Worm (Caenorhabditis elegans) whole organism, young adult: ENCODE measurements around the gene zip-8.

Source experiments
- B0336.3 ChIP-seq: fragments of 200-800 bp; sonication (Bioruptor generic); IDR thresholded peaks from 2 replicates; pipeline ENCODE4 v1.3.6; 2022; ENCODE audit warnings: missing genetic modification characterization, missing compliant biosample characterization
- C06A6.2 ChIP-seq: fragments of 200-800 bp; sonication (Bioruptor generic); conservative IDR thresholded peaks from 2 replicates; pipeline ENCODE4 v1.3.6; 2022; ENCODE audit warnings: missing genetic modification characterization, missing compliant biosample characterization
- F22D6.2 ChIP-seq: sonication (generic microtip); optimal IDR thresholded peaks from 2 replicates; lab custom pipeline; 2016; ENCODE audit warnings: mild to moderate bottlenecking, missing genetic modification characterization, missing compliant biosample characterization
- F33H1.4 ChIP-seq: fragments of 200-800 bp; sonication (Bioruptor generic); IDR thresholded peaks from 2 replicates; pipeline ENCODE4 v1.3.6; 2022; ENCODE audit warnings: missing genetic modification reagents, missing genetic modification characterization, missing compliant biosample characterization
- F49E8.2 ChIP-seq: sonication (generic microtip); optimal IDR thresholded peaks from 3 replicates; lab custom pipeline; 2017; ENCODE audit warnings: missing genetic modification characterization, mild to moderate bottlenecking, missing compliant biosample characterization, antibody characterized with exemption, moderate library complexity; ENCODE audit not compliant: insufficient read depth
- F55B11.4 ChIP-seq: sonication (generic microtip); optimal IDR thresholded peaks from 2 replicates; lab custom pipeline; 2016; ENCODE audit warnings: missing compliant biosample characterization, missing genetic modification characterization, borderline replicate concordance; ENCODE audit not compliant: insufficient read depth
- K12H6.12 ChIP-seq: fragments of 200-800 bp; sonication (Bioruptor generic); optimal IDR thresholded peaks from 2 replicates; lab custom pipeline; 2018; ENCODE audit warnings: mild to moderate bottlenecking, missing genetic modification characterization, missing compliant biosample characterization
- Y53G8AR.9 ChIP-seq: fragments of 200-800 bp; sonication (Bioruptor generic); conservative IDR thresholded peaks from 2 replicates; pipeline ENCODE4 v1.3.6; 2022; ENCODE audit warnings: missing genetic modification reagents, missing genetic modification characterization, missing compliant biosample characterization
- Y56A3A.18 ChIP-seq: fragments of 200-800 bp; sonication (Bioruptor generic); IDR thresholded peaks from 2 replicates; pipeline ENCODE4 v1.3.6; 2022; ENCODE audit warnings: missing genetic modification reagents, missing genetic modification characterization, missing compliant biosample characterization
- Y79H2A.3 ChIP-seq: fragments of 200-800 bp; sonication (Bioruptor generic); conservative IDR thresholded peaks from 2 replicates; pipeline ENCODE4 v1.3.6; 2022; ENCODE audit warnings: missing genetic modification reagents, missing genetic modification characterization, missing compliant biosample characterization
- Y95B8A.8 ChIP-seq: fragments of 200-800 bp; sonication (Bioruptor generic); IDR thresholded peaks from 2 replicates; pipeline ENCODE4 v1.3.6; 2022; ENCODE audit warnings: missing genetic modification reagents, missing genetic modification characterization, missing compliant biosample characterization
- ZK185.1 ChIP-seq: sonication (generic microtip); optimal IDR thresholded peaks from 2 replicates; lab custom pipeline; 2016; ENCODE audit warnings: mild to moderate bottlenecking, missing genetic modification characterization, missing compliant biosample characterization; ENCODE audit not compliant: poor library complexity, severe bottlenecking
- atf-7 ChIP-seq: sonication (generic microtip); optimal IDR thresholded peaks from 2 replicates; lab custom pipeline; 2017; ENCODE audit warnings: mild to moderate bottlenecking, missing genetic modification characterization, missing compliant biosample characterization
- attf-6 ChIP-seq: fragments of 200-800 bp; sonication (Bioruptor generic); IDR thresholded peaks from 2 replicates; pipeline ENCODE4 v1.3.6; 2022; ENCODE audit warnings: missing genetic modification reagents, missing genetic modification characterization, missing compliant biosample characterization
- cebp-1 ChIP-seq, 2 experiments: fragments of 200-800 bp in 1 of 2; sonication (Bioruptor generic) in 1 of 2; sonication (generic microtip) in 1 of 2; IDR thresholded peaks in 1 of 2; optimal IDR thresholded peaks in 1 of 2; 2 replicates each; pipeline versions ENCODE4 v1.3.6 to Lab custom; 2017 to 2022; ENCODE audit warnings: missing compliant biosample characterization in 2 of 2, missing genetic modification characterization in 2 of 2, mild to moderate bottlenecking in 1 of 2, missing genetic modification reagents in 1 of 2, moderate library complexity in 1 of 2
- ceh-100 ChIP-seq: fragments of 200-800 bp; sonication (Bioruptor generic); IDR thresholded peaks from 2 replicates; pipeline ENCODE4 v1.3.6; 2022; ENCODE audit warnings: missing genetic modification reagents, missing genetic modification characterization, missing compliant biosample characterization
- chd-7 ChIP-seq: sonication (generic microtip); optimal IDR thresholded peaks from 2 replicates; lab custom pipeline; 2016; ENCODE audit warnings: mild to moderate bottlenecking, missing genetic modification characterization, moderate library complexity, missing compliant biosample characterization
- die-1 ChIP-seq: sonication (generic microtip); optimal IDR thresholded peaks from 2 replicates; lab custom pipeline; 2016; ENCODE audit warnings: missing genotype, mild to moderate bottlenecking, missing genetic modification characterization, missing compliant biosample characterization
- dox-1 ChIP-seq: fragments of 200-800 bp; sonication (Bioruptor generic); IDR thresholded peaks from 2 replicates; pipeline ENCODE4 v1.3.6; 2022; ENCODE audit warnings: missing genetic modification reagents, missing genetic modification characterization, missing compliant biosample characterization
- egl-44 ChIP-seq: fragments of 200-800 bp; sonication (Bioruptor generic); IDR thresholded peaks from 2 replicates; pipeline ENCODE4 v1.3.6; 2022; ENCODE audit warnings: missing genetic modification reagents, missing genetic modification characterization, missing compliant biosample characterization
- ekl-4 ChIP-seq: fragments of 200-800 bp; sonication (Bioruptor generic); IDR thresholded peaks from 2 replicates; pipeline ENCODE4 v1.3.6; 2022; ENCODE audit warnings: missing genetic modification reagents, missing genetic modification characterization, missing compliant biosample characterization
- fkh-3 ChIP-seq: sonication (generic microtip); optimal IDR thresholded peaks from 2 replicates; lab custom pipeline; 2016; ENCODE audit warnings: mild to moderate bottlenecking, missing genetic modification characterization, missing compliant biosample characterization
- hmg-1.2 ChIP-seq: fragments of 200-800 bp; sonication (Bioruptor generic); IDR thresholded peaks from 2 replicates; pipeline ENCODE4 v1.3.6; 2022; ENCODE audit warnings: missing genetic modification reagents, missing genetic modification characterization, missing compliant biosample characterization
- hsf-1 ChIP-seq: fragments of 200-800 bp; sonication (Bioruptor generic); IDR thresholded peaks from 2 replicates; pipeline ENCODE4 v1.3.6; 2022; ENCODE audit warnings: missing genetic modification reagents, missing genetic modification characterization, missing compliant biosample characterization
- let-526 ChIP-seq: fragments of 200-800 bp; sonication (Bioruptor generic); IDR thresholded peaks from 2 replicates; pipeline ENCODE4 v1.3.6; 2022; ENCODE audit warnings: missing genetic modification reagents, missing genetic modification characterization, missing compliant biosample characterization
- let-607 ChIP-seq, 2 experiments: fragments of 200-800 bp in 1 of 2; sonication (Bioruptor generic) in 1 of 2; sonication (generic microtip) in 1 of 2; optimal IDR thresholded peaks; 2 replicates each; lab custom pipeline; 2016 to 2018; ENCODE audit warnings: mild to moderate bottlenecking in 2 of 2, missing compliant biosample characterization in 2 of 2, missing genetic modification characterization in 2 of 2, moderate library complexity in 2 of 2, missing genotype in 1 of 2
- lin-40 ChIP-seq: sonication (generic microtip); optimal IDR thresholded peaks from 2 replicates; lab custom pipeline; 2016; ENCODE audit warnings: missing genetic modification characterization, mild to moderate bottlenecking, missing compliant biosample characterization, missing genotype, missing genetic modification reagents
- lin-54 ChIP-seq: fragments of 200-800 bp; sonication (Bioruptor generic); optimal IDR thresholded peaks from 2 replicates; lab custom pipeline; 2018; ENCODE audit warnings: mild to moderate bottlenecking, missing genetic modification characterization, missing compliant biosample characterization
- madf-3 ChIP-seq: fragments of 200-800 bp; sonication (Bioruptor generic); IDR thresholded peaks from 2 replicates; pipeline ENCODE4 v1.3.6; 2022; ENCODE audit warnings: missing genetic modification reagents, missing genetic modification characterization, missing compliant biosample characterization
- mcd-1 ChIP-seq: fragments of 200-800 bp; sonication (Bioruptor generic); IDR thresholded peaks from 2 replicates; pipeline ENCODE4 v1.3.6; 2022; ENCODE audit warnings: missing genetic modification reagents, missing genetic modification characterization, missing compliant biosample characterization
- mxl-1 ChIP-seq: sonication (generic microtip); optimal IDR thresholded peaks from 2 replicates; lab custom pipeline; 2016; ENCODE audit warnings: missing genetic modification characterization, missing compliant biosample characterization
- nhr-80 ChIP-seq: sonication (generic microtip); optimal IDR thresholded peaks from 2 replicates; lab custom pipeline; 2016; ENCODE audit warnings: missing genetic modification characterization, missing compliant biosample characterization
- repo-1 ChIP-seq: sonication (generic microtip); optimal IDR thresholded peaks from 2 replicates; lab custom pipeline; 2017; ENCODE audit warnings: mild to moderate bottlenecking, missing genetic modification characterization, missing compliant biosample characterization
- snpc-1.1 ChIP-seq: sonication (generic microtip); optimal IDR thresholded peaks from 2 replicates; lab custom pipeline; 2017; ENCODE audit warnings: missing genetic modification characterization, mild to moderate bottlenecking, missing compliant biosample characterization, antibody characterized with exemption, moderate library complexity, missing genotype, missing genetic modification reagents; ENCODE audit not compliant: insufficient read depth
- snpc-4 ChIP-seq, 5 experiments: fragments of 150-350 bp in 1 of 5; sonication (generic microtip) in 4 of 5; optimal IDR thresholded peaks; 2 replicates each; lab custom pipeline; 2014 to 2018; ENCODE audit warnings: missing genetic modification characterization in 5 of 5, missing biosample characterization in 3 of 5, antibody characterized with exemption in 2 of 5, mild to moderate bottlenecking in 2 of 5, missing compliant biosample characterization in 2 of 5, missing genotype in 2 of 5, moderate library complexity in 2 of 5, missing genetic modification reagents in 1 of 5
- somi-1 ChIP-seq: fragments of 200-800 bp; sonication (Bioruptor generic); optimal IDR thresholded peaks from 2 replicates; lab custom pipeline; 2018; ENCODE audit warnings: mild to moderate bottlenecking, missing genetic modification characterization, missing compliant biosample characterization
- tlf-1 ChIP-seq: fragments of 200-800 bp; sonication (Bioruptor generic); optimal IDR thresholded peaks from 2 replicates; lab custom pipeline; 2018; ENCODE audit warnings: mild to moderate bottlenecking, missing genetic modification characterization, missing compliant biosample characterization
- zim-3 ChIP-seq: sonication (generic microtip); optimal IDR thresholded peaks from 2 replicates; lab custom pipeline; 2017; ENCODE audit warnings: mild to moderate bottlenecking, missing genetic modification characterization, moderate library complexity, missing compliant biosample characterization

zip-8 gene

ce11 chrIII:6447521-6447920 is 31.2 kb upstream of the zip-8 start:
- TF ChIP-seq die-1 (tag; lab: Kevin White, UChicago) (no peak), F49E8.2 (tag; lab: Kevin White, UChicago) (no peak), let-526 (GFP tag; lab: Robert Waterston, UW) (0 out of 2 replicates have a peak, but pooled peaks have one; percentile 44), Y53G8AR.9 (GFP tag; lab: Robert Waterston, UW) (0 out of 2 replicates have a peak, but pooled peaks have one; percentile 35), K12H6.12 (tag; lab: Kevin White, UChicago) (peak; percentile 7), hmg-1.2 (0 out of 2 replicates have a peak, but pooled peaks have one; percentile 17), Y79H2A.3 (GFP tag; lab: Robert Waterston, UW) (peak; percentile 9; the same call in 1 of the 2 replicates), mxl-1 (peak; percentile 7), somi-1 (GFP tag; lab: Kevin White, UChicago) (peak; percentile 7), mcd-1 (GFP tag; lab: Robert Waterston, UW) (peak; percentile 42), snpc-4 (GFP tag; optimal IDR thresholded peaks at IDR 0.05; lab: Kevin White, UChicago) (no peak), snpc-4 (tag; optimal IDR thresholded peaks at IDR 0.05; lab: Kevin White, UChicago) (no peak), lin-40 (peak; percentile 36), ekl-4 (no peak), cebp-1 (GFP tag; IDR thresholded peaks at IDR 0.05; lab: Robert Waterston, UW) (no peak), cebp-1 (tag; optimal IDR thresholded peaks at IDR 0.05; lab: Kevin White, UChicago) (peak; percentile 58), F22D6.2 (peak; percentile 28), tlf-1 (GFP tag; lab: Kevin White, UChicago) (peak; percentile 52), C06A6.2 (GFP tag; lab: Robert Waterston, UW) (peak; percentile 57; the same call in 1 of the 2 replicates), fkh-3 (tag; lab: Kevin White, UChicago) (no peak), atf-7 (tag; lab: Kevin White, UChicago) (peak; percentile 64), lin-54 (GFP tag; lab: Kevin White, UChicago) (peak; percentile 13), Y56A3A.18 (GFP tag; lab: Robert Waterston, UW) (no peak), nhr-80 (peak; percentile 40), egl-44 (GFP tag; lab: Robert Waterston, UW) (0 out of 2 replicates have a peak, but pooled peaks have one; percentile 50), F33H1.4 (GFP tag; lab: Robert Waterston, UW) (no peak), snpc-1.1 (tag; lab: Kevin White, UChicago) (no peak), B0336.3 (GFP tag; lab: Robert Waterston, UW) (peak; percentile 47; the same call in 1 of the 2 replicates), zim-3 (no peak), dox-1 (GFP tag; lab: Robert Waterston, UW) (0 out of 2 replicates have a peak, but pooled peaks have one; percentile 44), let-607 (tag; optimal IDR thresholded peaks at IDR 0.05; lab: Kevin White, UChicago) (peak in 1 of 2 experiments; percentile 33)

DNA sequence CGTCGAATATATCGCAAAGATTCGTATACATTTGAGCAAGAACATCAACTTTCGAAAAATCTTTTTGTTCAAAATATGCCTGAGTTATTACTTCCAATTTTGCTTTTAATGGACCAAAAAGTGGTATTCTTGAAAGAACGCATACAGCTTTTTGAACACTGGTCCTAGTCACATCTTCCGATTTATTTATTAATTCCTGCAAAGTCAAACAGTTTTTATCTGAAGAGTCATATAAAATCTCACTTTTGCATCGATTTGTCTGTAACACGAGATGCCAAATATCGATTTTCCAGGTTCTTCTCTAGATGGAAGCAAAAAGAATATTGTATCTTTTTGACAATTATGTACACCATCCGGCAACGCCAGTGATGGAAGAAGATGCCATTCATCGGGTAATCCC is 28.9 kb upstream of the zip-8 start:
- TF ChIP-seq repo-1 (tag; lab: Kevin White, UChicago) (peak; percentile 46), F55B11.4 (tag; lab: Kevin White, UChicago) (no peak), attf-6 (GFP tag; lab: Robert Waterston, UW) (0 out of 2 replicates have a peak, but pooled peaks have one; percentile 30)

ce11 chrIII:6450596-6450995 is 28.2 kb upstream of the zip-8 start, which contains the start of gene T26A5.6:
Gene T26A5.6 (minus strand): TSS chrIII:6450696.
- TF ChIP-seq chd-7 (no peak), madf-3 (GFP tag; lab: Robert Waterston, UW) (no peak), hsf-1 (GFP tag; lab: Robert Waterston, UW) (no peak), let-607 (tag; optimal IDR thresholded peaks at IDR 0.05; lab: Kevin White, UChicago) (no peak), ZK185.1 (no peak), Y95B8A.8 (GFP tag; lab: Robert Waterston, UW) (no peak), ceh-100 (no peak)
